Fruit fly (Drosophila melanogaster) whole organism, embryonic: Measurements from ENCODE around the gene Spn28Db.

Source experiments
- CG10431 ChIP-seq: fragments of 200-800 bp; sonication (Bioruptor generic); optimal IDR thresholded peaks from 3 replicates; lab custom pipeline; 2018; ENCODE audit warnings: missing biosample characterization, mild to moderate bottlenecking, missing genetic modification characterization
- CG11695 ChIP-seq: fragments of 200-800 bp; sonication (Bioruptor generic); IDR thresholded peaks from 3 replicates; pipeline ENCODE4 v1.3.6; 2022; ENCODE audit warnings: missing biosample characterization, missing genetic modification characterization
- CG13123 ChIP-seq: fragments of 200-800 bp; sonication (Bioruptor generic); optimal IDR thresholded peaks from 2 replicates; lab custom pipeline; 2016; ENCODE audit warnings: missing biosample characterization, missing genetic modification characterization
- CG15601 ChIP-seq: fragments of 200-800 bp; sonication (Bioruptor generic); optimal IDR thresholded peaks from 3 replicates; lab custom pipeline; 2019; ENCODE audit warnings: missing biosample characterization, mild to moderate bottlenecking, missing genetic modification characterization, moderate library complexity
- CG2116 ChIP-seq: fragments of 200-800 bp; sonication (Bioruptor generic); optimal IDR thresholded peaks from 3 replicates; lab custom pipeline; 2018; ENCODE audit warnings: missing biosample characterization, mild to moderate bottlenecking, missing genetic modification characterization
- CG2712 ChIP-seq: fragments of 200-800 bp; optimal IDR thresholded peaks from 3 replicates; lab custom pipeline; 2019; ENCODE audit warnings: missing biosample characterization, mild to moderate bottlenecking, missing genetic modification characterization, moderate library complexity
- CG30403 ChIP-seq: fragments of 200-800 bp; sonication (Bioruptor generic); optimal IDR thresholded peaks from 3 replicates; lab custom pipeline; 2016; ENCODE audit warnings: missing biosample characterization, missing genetic modification characterization
- CG32532 ChIP-seq: fragments of 200-800 bp; sonication (Bioruptor generic); IDR thresholded peaks from 2 replicates; pipeline ENCODE4 v1.3.6; 2022; ENCODE audit warnings: missing biosample characterization, missing genetic modification characterization
- CG33213 ChIP-seq: fragments of 200-800 bp; sonication (Bioruptor generic); optimal IDR thresholded peaks from 3 replicates; lab custom pipeline; 2016; ENCODE audit warnings: missing biosample characterization, missing genetic modification characterization
- CG3726 ChIP-seq: fragments of 200-800 bp; sonication (Bioruptor generic); IDR thresholded peaks from 3 replicates; pipeline ENCODE4, ENCODE4 v1.3.6; 2022; ENCODE audit warnings: missing biosample characterization, missing genetic modification characterization
- CG6175 ChIP-seq: fragments of 200-800 bp; sonication (Bioruptor generic); IDR thresholded peaks from 3 replicates; pipeline ENCODE4 v1.3.6; 2022; ENCODE audit warnings: missing biosample characterization, missing genetic modification characterization
- CG7839 ChIP-seq: fragments of 200-800 bp; sonication (Bioruptor generic); optimal IDR thresholded peaks from 3 replicates; lab custom pipeline; 2018; ENCODE audit warnings: missing biosample characterization, mild to moderate bottlenecking, missing genetic modification characterization, moderate library complexity
- CG9437 ChIP-seq: fragments of 200-800 bp; sonication (Bioruptor generic); optimal IDR thresholded peaks from 2 replicates; lab custom pipeline; 2018; ENCODE audit warnings: missing biosample characterization, mild to moderate bottlenecking, missing genetic modification characterization
- Drgx ChIP-seq: fragments of 200-800 bp; sonication (Bioruptor generic); IDR thresholded peaks from 2 replicates; pipeline ENCODE4 v1.3.6; 2022; ENCODE audit warnings: missing biosample characterization, missing genetic modification characterization
- Elba2 ChIP-seq: fragments of 200-800 bp; sonication (Bioruptor generic); optimal IDR thresholded peaks from 3 replicates; lab custom pipeline; 2016; ENCODE audit warnings: missing biosample characterization, missing genetic modification characterization
- Ets65A ChIP-seq: fragments of 200-800 bp; sonication (Bioruptor generic); peaks from one replicate; lab custom pipeline; 2016; ENCODE audit warnings: missing biosample characterization, missing genetic modification characterization
- Fer3 ChIP-seq: fragments of 200-800 bp; sonication (Bioruptor generic); optimal IDR thresholded peaks from 2 replicates; lab custom pipeline; 2018; ENCODE audit warnings: missing biosample characterization, mild to moderate bottlenecking, missing genetic modification characterization, moderate library complexity
- H15 ChIP-seq: fragments of 200-800 bp; sonication (Bioruptor generic); IDR thresholded peaks from 3 replicates; pipeline ENCODE4 v1.3.6; 2022; ENCODE audit warnings: missing biosample characterization, missing genetic modification characterization
- Hr3 ChIP-seq: fragments of 200-800 bp; sonication (Bioruptor generic); optimal IDR thresholded peaks from 3 replicates; lab custom pipeline; 2016; ENCODE audit warnings: missing biosample characterization, missing genetic modification characterization
- Hsf ChIP-seq: fragments of 200-800 bp; sonication (Bioruptor generic); optimal IDR thresholded peaks from 3 replicates; lab custom pipeline; 2016; ENCODE audit warnings: missing biosample characterization, missing genetic modification characterization
- Side ChIP-seq: fragments of 200-800 bp; sonication (Bioruptor generic); optimal IDR thresholded peaks from 2 replicates; lab custom pipeline; 2016; ENCODE audit warnings: missing biosample characterization, missing genetic modification characterization
- Sox102F ChIP-seq: fragments of 200-800 bp; sonication (Bioruptor generic); optimal IDR thresholded peaks from 2 replicates; lab custom pipeline; 2018; ENCODE audit warnings: missing biosample characterization, mild to moderate bottlenecking, missing genetic modification characterization, moderate library complexity
- Tbp ChIP-seq: fragments of >200 bp; optimal IDR thresholded peaks from 2 replicates; lab custom pipeline; 2018; ENCODE audit warnings: missing biosample characterization, missing genetic modification characterization
- Vsx1 ChIP-seq: fragments of 200-800 bp; sonication (Bioruptor generic); optimal IDR thresholded peaks from 2 replicates; lab custom pipeline; 2017; ENCODE audit warnings: missing biosample characterization, mild to moderate bottlenecking, missing genetic modification characterization, missing genetic modification reagents
- ase ChIP-seq: fragments of 200-800 bp; sonication (Bioruptor generic); IDR thresholded peaks from 3 replicates; pipeline ENCODE4 v1.3.6; 2022; ENCODE audit warnings: missing biosample characterization, missing genetic modification characterization
- br ChIP-seq: fragments of >200 bp; optimal IDR thresholded peaks from 2 replicates; lab custom pipeline; 2017
- bsh ChIP-seq, 2 experiments: fragments of 200-800 bp; sonication (Bioruptor generic); optimal IDR thresholded peaks; 2 replicates each; lab custom pipeline; 2017 to 2018; ENCODE audit warnings: mild to moderate bottlenecking in 2 of 2, missing biosample characterization in 2 of 2, missing genetic modification characterization in 2 of 2, moderate library complexity in 1 of 2
- dmrt99B ChIP-seq: fragments of 200-800 bp; sonication (Bioruptor generic); optimal IDR thresholded peaks from 2 replicates; lab custom pipeline; 2018; ENCODE audit warnings: missing biosample characterization, mild to moderate bottlenecking, missing genetic modification characterization, moderate library complexity
- fd96Cb ChIP-seq: fragments of 200-800 bp; sonication (Bioruptor generic); optimal IDR thresholded peaks from 2 replicates; lab custom pipeline; 2018; ENCODE audit warnings: missing biosample characterization, mild to moderate bottlenecking, missing genetic modification characterization, moderate library complexity
- gem ChIP-seq: fragments of 200-800 bp; sonication (Bioruptor generic); optimal IDR thresholded peaks from 2 replicates; lab custom pipeline; 2019; ENCODE audit warnings: missing biosample characterization, mild to moderate bottlenecking, missing genetic modification characterization, moderate library complexity
- lbe ChIP-seq: fragments of 200-800 bp; sonication (Bioruptor generic); optimal IDR thresholded peaks from 2 replicates; lab custom pipeline; 2016; ENCODE audit warnings: missing biosample characterization, mild to moderate bottlenecking, missing genetic modification characterization
- nerfin-1 ChIP-seq: fragments of 200-800 bp; sonication (Bioruptor generic); optimal IDR thresholded peaks from 3 replicates; lab custom pipeline; 2019; ENCODE audit warnings: missing biosample characterization, mild to moderate bottlenecking, missing genetic modification characterization, moderate library complexity
- nom ChIP-seq: fragments of 200-800 bp; sonication (Bioruptor generic); optimal IDR thresholded peaks from 2 replicates; lab custom pipeline; 2017; ENCODE audit warnings: missing biosample characterization, missing genetic modification characterization, mild to moderate bottlenecking, moderate library complexity, missing genetic modification reagents
- org-1 ChIP-seq: fragments of 200-800 bp; sonication (Bioruptor generic); optimal IDR thresholded peaks from 2 replicates; lab custom pipeline; 2017; ENCODE audit warnings: missing biosample characterization, missing genetic modification characterization
- pan ChIP-seq, 4 experiments: fragments of >200 bp in 3 of 4; fragments of 200-800 bp in 1 of 4; sonication (Bioruptor generic) in 1 of 4; optimal IDR thresholded peaks in 3 of 4; IDR thresholded peaks in 1 of 4; 2 replicates each; pipeline versions ENCODE4 v1.3.6 to Lab custom; 2017 to 2022; ENCODE audit warnings: missing biosample characterization in 2 of 4, missing genetic modification characterization in 2 of 4, mixed read lengths in 1 of 4
- prd ChIP-seq, 3 experiments: fragments of >200 bp in 2 of 3; fragments of 200-800 bp in 1 of 3; sonication (Bioruptor generic) in 1 of 3; optimal IDR thresholded peaks in 2 of 3; IDR thresholded peaks in 1 of 3; 2 replicates in 2 of 3; 3 replicates in 1 of 3; pipeline versions ENCODE4 v1.3.6 to Lab custom; 2017 to 2022; ENCODE audit warnings: missing biosample characterization in 1 of 3, missing genetic modification characterization in 1 of 3
- ranshi ChIP-seq: fragments of 200-800 bp; sonication (Bioruptor generic); IDR thresholded peaks from 2 replicates; pipeline ENCODE4 v1.3.6; 2022; ENCODE audit warnings: missing biosample characterization, missing genetic modification characterization
- sens ChIP-seq: fragments of 200-800 bp; sonication (Bioruptor generic); peaks from one replicate; lab custom pipeline; 2016; ENCODE audit warnings: missing biosample characterization, missing genetic modification characterization
- sob ChIP-seq: fragments of 200-800 bp; sonication (Bioruptor generic); IDR thresholded peaks from 2 replicates; pipeline ENCODE4 v1.3.6; 2022; ENCODE audit warnings: missing biosample characterization, missing genetic modification characterization
- ssp ChIP-seq: fragments of 200-800 bp; sonication (Bioruptor generic); IDR thresholded peaks from 2 replicates; pipeline ENCODE4 v1.3.6; 2022; ENCODE audit warnings: missing biosample characterization, missing genetic modification characterization
- tin ChIP-seq: fragments of 200-800 bp; sonication (Bioruptor generic); optimal IDR thresholded peaks from 3 replicates; lab custom pipeline; 2016; ENCODE audit warnings: missing biosample characterization, missing genetic modification characterization
- vvl ChIP-seq: fragments of 200-800 bp; sonication (Bioruptor generic); IDR thresholded peaks from 2 replicates; pipeline ENCODE4 v1.3.6; 2022; ENCODE audit warnings: missing biosample characterization, missing genetic modification characterization

The Spn28Db gene

dm6 chr2L:7899949-7900348 is 9.4 kb upstream of the Spn28Db start (continued):
- TF ChIP-seq CG11695 (GFP tag; lab: Robert Waterston, UW): no peak
- peak; percentile 44 for TF ChIP-seq fd96Cb (tag; lab: Kevin White, UChicago)
- TF ChIP-seq gem (tag; lab: Kevin White, UChicago): peak; percentile 13
- no peak for TF ChIP-seq Vsx1 (GFP tag; lab: Kevin White, UChicago)
- TF ChIP-seq Sox102F: peak; percentile 30
- no peak for TF ChIP-seq Tbp (GFP tag; lab: Kevin White, UChicago)
- TF ChIP-seq CG30403: no peak
- TF ChIP-seq dmrt99B (tag; lab: Kevin White, UChicago): peak; percentile 48
- no peak for TF ChIP-seq vvl
- TF ChIP-seq ranshi (GFP tag; lab: Robert Waterston, UW): no peak
- TF ChIP-seq CG33213 (GFP tag; lab: Kevin White, UChicago): no peak
- TF ChIP-seq tin (GFP tag; lab: Kevin White, UChicago): no peak
- TF ChIP-seq prd (optimal IDR thresholded peaks at IDR 0.05; lab: Kevin White, UChicago): no peak
- peak; percentile 12; the same call in 1 of the 3 replicates for TF ChIP-seq prd (GFP tag; IDR thresholded peaks at IDR 0.05; lab: Robert Waterston, UW)
- peak; percentile 70 for TF ChIP-seq sens (GFP tag; lab: Kevin White, UChicago)
- no peak for TF ChIP-seq CG3726 (GFP tag; lab: Robert Waterston, UW)
- TF ChIP-seq ase: 0 out of 3 replicates have a peak, but pooled peaks have one; percentile 30
- peak; percentile 63 for TF ChIP-seq lbe (GFP tag; lab: Kevin White, UChicago)

dm6 chr2L:7899108-7899507 is 8.6 kb upstream of the Spn28Db start:
- TF ChIP-seq Drgx (GFP tag; lab: Robert Waterston, UW): peak; percentile 63
- TF ChIP-seq CG10431 (GFP tag; lab: Kevin White, UChicago): no peak
- TF ChIP-seq, all 482 proteins: peak for 1

DNA sequence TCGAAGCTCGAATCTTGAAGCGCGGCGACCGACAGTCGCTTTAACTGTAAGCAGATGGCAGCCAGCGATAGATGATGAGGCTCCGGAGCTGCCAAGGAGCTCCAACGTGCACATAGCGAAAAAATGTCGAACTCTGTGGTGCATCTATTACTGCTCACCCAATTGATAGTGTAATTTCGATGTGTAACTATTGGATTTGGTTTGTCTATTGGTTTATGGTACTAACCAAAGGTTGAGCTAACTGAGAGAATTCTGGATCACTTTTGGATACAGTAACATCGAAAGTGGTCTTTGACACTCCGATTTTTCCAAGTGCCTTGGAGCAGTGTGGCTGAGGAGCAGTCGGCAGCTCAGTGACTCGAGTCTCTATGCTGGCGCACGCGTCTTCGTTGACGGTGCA is 8.1 kb upstream of the Spn28Db start:
- TF ChIP-seq Ets65A: peak; percentile 64
- TF ChIP-seq CG3726 (GFP tag; lab: Robert Waterston, UW): no peak
- TF ChIP-seq nerfin-1 (tag; lab: Kevin White, UChicago): no peak
- no peak for TF ChIP-seq Side (GFP tag; lab: Kevin White, UChicago)
- TF ChIP-seq CG15601 (tag; lab: Kevin White, UChicago): no peak
- no peak for TF ChIP-seq pan (optimal IDR thresholded peaks at IDR 0.05; lab: Kevin White, UChicago)
- no peak for TF ChIP-seq pan (GFP tag; optimal IDR thresholded peaks at IDR 0.05 in 1 of 2, IDR thresholded peaks at IDR 0.05 in 1 of 2)
- TF ChIP-seq Drgx (GFP tag; lab: Robert Waterston, UW): peak; percentile 82
- no peak for TF ChIP-seq CG32532
- no peak for TF ChIP-seq Hsf
- TF ChIP-seq fd96Cb (tag; lab: Kevin White, UChicago): no peak
- no peak for TF ChIP-seq CG7839
- TF ChIP-seq Fer3 (tag; lab: Kevin White, UChicago): no peak
- TF ChIP-seq org-1 (GFP tag; lab: Kevin White, UChicago): no peak
- no peak for TF ChIP-seq CG6175 (GFP tag; lab: Robert Waterston, UW)
- TF ChIP-seq sob (GFP tag; lab: Robert Waterston, UW): no peak
- no peak for TF ChIP-seq CG9437 (GFP tag; lab: Kevin White, UChicago)
- TF ChIP-seq br: no peak
- no peak for TF ChIP-seq H15
- no peak for TF ChIP-seq ssp
- peak; percentile 56 for TF ChIP-seq nom (GFP tag; lab: Kevin White, UChicago)
- no peak for TF ChIP-seq CG2116 (GFP tag; lab: Kevin White, UChicago)
- TF ChIP-seq CG2712 (tag; lab: Kevin White, UChicago): no peak
- no peak for TF ChIP-seq Hr3 (GFP tag; lab: Kevin White, UChicago)
- TF ChIP-seq bsh (GFP tag; optimal IDR thresholded peaks at IDR 0.05; lab: Kevin White, UChicago): peak in 1 of 2 experiments; percentile 72
- no peak for TF ChIP-seq CG13123
- TF ChIP-seq Elba2 (GFP tag; lab: Kevin White, UChicago): no peak
